Fruit fly (Drosophila melanogaster) whole organism, embryonic: ENCODE measurements around the gene CG42728.

Experiments used
- B-H2 ChIP-seq: fragments of 200-800 bp; sonication (Bioruptor generic); optimal IDR thresholded peaks from 2 replicates; lab custom pipeline; 2018; ENCODE audit warnings: missing biosample characterization, mild to moderate bottlenecking, missing genetic modification characterization
- CG10565 ChIP-seq: fragments of 200-800 bp; sonication (Bioruptor generic); optimal IDR thresholded peaks from 3 replicates; lab custom pipeline; 2016; ENCODE audit warnings: missing biosample characterization, mild to moderate bottlenecking, missing genetic modification characterization
- CG10654 ChIP-seq: fragments of 200-800 bp; sonication (Bioruptor generic); optimal IDR thresholded peaks from 2 replicates; lab custom pipeline; 2016; ENCODE audit warnings: missing biosample characterization, missing genetic modification characterization
- CG11398 ChIP-seq: fragments of 200-800 bp; sonication (Bioruptor generic); optimal IDR thresholded peaks from 2 replicates; lab custom pipeline; 2016; ENCODE audit warnings: missing biosample characterization, missing genetic modification characterization
- CG11504 ChIP-seq: fragments of 200-800 bp; sonication (Bioruptor generic); optimal IDR thresholded peaks from 3 replicates; lab custom pipeline; 2019; ENCODE audit warnings: missing biosample characterization, mild to moderate bottlenecking, missing genetic modification characterization, moderate library complexity
- CG11560 ChIP-seq: fragments of 200-800 bp; sonication (Bioruptor generic); IDR thresholded peaks from 3 replicates; pipeline ENCODE4 v1.3.6; 2022; ENCODE audit warnings: missing biosample characterization, missing genetic modification characterization
- CG12104 ChIP-seq: fragments of 200-800 bp; sonication (Bioruptor generic); optimal IDR thresholded peaks from 3 replicates; lab custom pipeline; 2016; ENCODE audit warnings: missing biosample characterization, missing genetic modification characterization
- CG13775 ChIP-seq: fragments of 200-800 bp; sonication (Bioruptor generic); optimal IDR thresholded peaks from 3 replicates; lab custom pipeline; 2017; ENCODE audit warnings: missing biosample characterization, mild to moderate bottlenecking, missing genetic modification characterization
- CG14050 ChIP-seq: fragments of 200-800 bp; sonication (Bioruptor generic); IDR thresholded peaks from 3 replicates; pipeline ENCODE4 v1.3.6; 2022; ENCODE audit warnings: missing biosample characterization, missing genetic modification characterization
- CG16815 ChIP-seq: fragments of 200-800 bp; sonication (Bioruptor generic); optimal IDR thresholded peaks from 3 replicates; lab custom pipeline; 2017; ENCODE audit warnings: missing biosample characterization, mild to moderate bottlenecking, missing genetic modification characterization
- CG17385 ChIP-seq: fragments of 200-800 bp; sonication (Bioruptor generic); optimal IDR thresholded peaks from 3 replicates; lab custom pipeline; 2018; ENCODE audit warnings: missing biosample characterization, mild to moderate bottlenecking, missing genetic modification characterization
- CG18599 ChIP-seq: fragments of 200-800 bp; sonication (Bioruptor generic); optimal IDR thresholded peaks from 3 replicates; lab custom pipeline; 2017; ENCODE audit warnings: missing biosample characterization, missing genetic modification characterization, mild to moderate bottlenecking, moderate library complexity, missing genetic modification reagents
- CG31365 ChIP-seq: fragments of 200-800 bp; sonication (Bioruptor generic); optimal IDR thresholded peaks from 2 replicates; lab custom pipeline; 2018; ENCODE audit warnings: missing biosample characterization, mild to moderate bottlenecking, missing genetic modification characterization
- CG33213 ChIP-seq: fragments of 200-800 bp; sonication (Bioruptor generic); optimal IDR thresholded peaks from 3 replicates; lab custom pipeline; 2016; ENCODE audit warnings: missing biosample characterization, missing genetic modification characterization
- CG34422 ChIP-seq: fragments of 200-800 bp; sonication (Bioruptor generic); IDR thresholded peaks from 3 replicates; pipeline ENCODE4 v1.3.6; 2022; ENCODE audit warnings: missing biosample characterization, missing genetic modification characterization
- CG4328 ChIP-seq: fragments of 200-800 bp; sonication (Bioruptor generic); optimal IDR thresholded peaks from 3 replicates; lab custom pipeline; 2017; ENCODE audit warnings: missing biosample characterization, missing genetic modification reagents, missing genetic modification characterization
- CG43689 ChIP-seq: fragments of 200-800 bp; sonication (Bioruptor generic); IDR thresholded peaks from 2 replicates; pipeline ENCODE4 v1.3.6; 2022; ENCODE audit warnings: missing biosample characterization, missing genetic modification characterization
- CG4854 ChIP-seq: fragments of 200-800 bp; sonication (Bioruptor generic); optimal IDR thresholded peaks from 2 replicates; lab custom pipeline; 2016; ENCODE audit warnings: missing biosample characterization, missing genetic modification characterization, inconsistent platforms
- CG8765 ChIP-seq: fragments of 200-800 bp; sonication (Bioruptor generic); IDR thresholded peaks from 2 replicates; pipeline ENCODE4 v1.3.6; 2022; ENCODE audit warnings: missing biosample characterization, missing genetic modification characterization
- CG9727 ChIP-seq: fragments of 200-800 bp; sonication (Bioruptor generic); optimal IDR thresholded peaks from 3 replicates; lab custom pipeline; 2017; ENCODE audit warnings: missing biosample characterization, mild to moderate bottlenecking, missing genetic modification characterization
- ERR ChIP-seq: fragments of 200-800 bp; sonication (Bioruptor generic); optimal IDR thresholded peaks from 2 replicates; lab custom pipeline; 2016; ENCODE audit warnings: missing biosample characterization, missing genetic modification characterization
- Gsc ChIP-seq: fragments of 200-800 bp; sonication (Bioruptor generic); IDR thresholded peaks from 2 replicates; pipeline ENCODE4 v1.3.6; 2022; ENCODE audit warnings: missing biosample characterization, missing genetic modification characterization
- Hey ChIP-seq: fragments of 200-800 bp; sonication (Bioruptor generic); optimal IDR thresholded peaks from 3 replicates; lab custom pipeline; 2018; ENCODE audit warnings: missing biosample characterization, mild to moderate bottlenecking, missing genetic modification characterization
- Hr39 ChIP-seq: fragments of >200 bp; optimal IDR thresholded peaks from 2 replicates; lab custom pipeline; 2017
- Mrtf ChIP-seq: fragments of 200-800 bp; sonication (Bioruptor generic); IDR thresholded peaks from 3 replicates; pipeline ENCODE4 v1.3.6; 2022; ENCODE audit warnings: missing biosample characterization, missing genetic modification characterization
- Oli ChIP-seq: fragments of 200-800 bp; sonication (Bioruptor generic); optimal IDR thresholded peaks from 2 replicates; lab custom pipeline; 2018; ENCODE audit warnings: missing biosample characterization, mild to moderate bottlenecking, missing genetic modification characterization, moderate library complexity
- Optix ChIP-seq: fragments of 200-800 bp; sonication (Bioruptor generic); IDR thresholded peaks from 3 replicates; pipeline ENCODE4 v1.3.6; 2022; ENCODE audit warnings: missing biosample characterization, missing genetic modification characterization
- Poxn ChIP-seq: fragments of 200-800 bp; sonication (Bioruptor generic); IDR thresholded peaks from 2 replicates; pipeline ENCODE4 v1.3.6; 2022; ENCODE audit warnings: missing biosample characterization, missing genetic modification characterization
- aop ChIP-seq: fragments of 200-800 bp; sonication (Bioruptor generic); IDR thresholded peaks from 2 replicates; pipeline ENCODE4 v1.3.6; 2022; ENCODE audit warnings: missing biosample characterization, missing genetic modification characterization
- ap ChIP-seq: fragments of 200-800 bp; sonication (Bioruptor generic); IDR thresholded peaks from 2 replicates; pipeline ENCODE4 v1.3.6; 2022; ENCODE audit warnings: missing biosample characterization, missing genetic modification characterization
- ara ChIP-seq: fragments of 200-800 bp; sonication (Bioruptor generic); IDR thresholded peaks from 2 replicates; pipeline ENCODE4 v1.3.6; 2022; ENCODE audit warnings: missing biosample characterization, missing genetic modification characterization
- bsh ChIP-seq, 2 experiments: fragments of 200-800 bp; sonication (Bioruptor generic); optimal IDR thresholded peaks; 2 replicates each; lab custom pipeline; 2017 to 2018; ENCODE audit warnings: mild to moderate bottlenecking in 2 of 2, missing biosample characterization in 2 of 2, missing genetic modification characterization in 2 of 2, moderate library complexity in 1 of 2
- cad ChIP-seq: fragments of >200 bp; optimal IDR thresholded peaks from 2 replicates; lab custom pipeline; 2017; ENCODE audit warnings: missing biosample characterization, missing genetic modification characterization
- crc ChIP-seq: fragments of 200-800 bp; sonication (Bioruptor generic); optimal IDR thresholded peaks from 2 replicates; lab custom pipeline; 2016; ENCODE audit warnings: missing biosample characterization, missing genetic modification characterization
- dmrt11E ChIP-seq: fragments of 200-800 bp; sonication (Bioruptor generic); optimal IDR thresholded peaks from 3 replicates; lab custom pipeline; 2018; ENCODE audit warnings: missing biosample characterization, mild to moderate bottlenecking, missing genetic modification characterization, moderate library complexity
- eve ChIP-seq, 2 experiments: fragments of >200 bp; optimal IDR thresholded peaks; 2 replicates each; lab custom pipeline; 2017; ENCODE audit warnings: missing biosample characterization in 2 of 2, missing genetic modification characterization in 2 of 2
- fd3F ChIP-seq: fragments of 200-800 bp; sonication (Bioruptor generic); optimal IDR thresholded peaks from 2 replicates; lab custom pipeline; 2018; ENCODE audit warnings: missing biosample characterization, mild to moderate bottlenecking, missing genetic modification characterization, moderate library complexity
- fru ChIP-seq: fragments of >200 bp; optimal IDR thresholded peaks from 2 replicates; lab custom pipeline; 2017
- gcm ChIP-seq: fragments of 200-800 bp; sonication (Bioruptor generic); optimal IDR thresholded peaks from 2 replicates; lab custom pipeline; 2019; ENCODE audit warnings: missing biosample characterization, mild to moderate bottlenecking, missing genetic modification characterization, moderate library complexity
- grn ChIP-seq: fragments of 200-800 bp; sonication (Bioruptor generic); optimal IDR thresholded peaks from 3 replicates; lab custom pipeline; 2017; ENCODE audit warnings: missing biosample characterization, missing genetic modification characterization
- her ChIP-seq: fragments of 200-800 bp; sonication (Bioruptor generic); optimal IDR thresholded peaks from 2 replicates; lab custom pipeline; 2016; ENCODE audit warnings: missing biosample characterization, missing genetic modification characterization
- kay ChIP-seq: fragments of 200-800 bp; sonication (Bioruptor generic); optimal IDR thresholded peaks from 2 replicates; lab custom pipeline; 2016; ENCODE audit warnings: missing biosample characterization, missing genetic modification characterization
- klu ChIP-seq: fragments of 200-800 bp; sonication (Bioruptor generic); IDR thresholded peaks from 2 replicates; pipeline ENCODE4 v1.3.6; 2022; ENCODE audit warnings: missing biosample characterization, missing genetic modification characterization
- mam ChIP-seq: fragments of 200-800 bp; sonication (Bioruptor generic); optimal IDR thresholded peaks from 3 replicates; lab custom pipeline; 2016; ENCODE audit warnings: missing biosample characterization, missing genetic modification characterization
- pnt ChIP-seq: fragments of 200-800 bp; sonication (Bioruptor generic); optimal IDR thresholded peaks from 3 replicates; lab custom pipeline; 2016; ENCODE audit warnings: missing biosample characterization, missing genetic modification characterization
- prd ChIP-seq, 3 experiments: fragments of >200 bp in 2 of 3; fragments of 200-800 bp in 1 of 3; sonication (Bioruptor generic) in 1 of 3; optimal IDR thresholded peaks in 2 of 3; IDR thresholded peaks in 1 of 3; 2 replicates in 2 of 3; 3 replicates in 1 of 3; pipeline versions ENCODE4 v1.3.6 to Lab custom; 2017 to 2022; ENCODE audit warnings: missing biosample characterization in 1 of 3, missing genetic modification characterization in 1 of 3
- salm ChIP-seq: fragments of 200-800 bp; sonication (Bioruptor generic); optimal IDR thresholded peaks from 2 replicates; lab custom pipeline; 2018; ENCODE audit warnings: missing biosample characterization, mild to moderate bottlenecking, missing genetic modification characterization
- slbo ChIP-seq: fragments of 200-800 bp; sonication (Bioruptor generic); IDR thresholded peaks from 2 replicates; pipeline ENCODE4 v1.3.6; 2022; ENCODE audit warnings: missing biosample characterization, missing genetic modification characterization
- sr ChIP-seq: fragments of 200-800 bp; sonication (Bioruptor generic); IDR thresholded peaks from 3 replicates; pipeline ENCODE4 v1.3.6; 2022; ENCODE audit warnings: missing biosample characterization, missing genetic modification characterization
- tin ChIP-seq: fragments of 200-800 bp; sonication (Bioruptor generic); optimal IDR thresholded peaks from 3 replicates; lab custom pipeline; 2016; ENCODE audit warnings: missing biosample characterization, missing genetic modification characterization
- ttk ChIP-seq: fragments of 200-800 bp; sonication (Bioruptor generic); IDR thresholded peaks from 2 replicates; pipeline ENCODE4 v2.1.2; 2022; ENCODE audit warnings: missing biosample characterization, missing genetic modification characterization
- tup ChIP-seq: fragments of 200-800 bp; sonication (Bioruptor generic); optimal IDR thresholded peaks from 2 replicates; lab custom pipeline; 2016; ENCODE audit warnings: missing biosample characterization, mild to moderate bottlenecking, missing genetic modification characterization, moderate library complexity

Gene CG42728

dm6 chr3L:15508233-15508632, 19.8 kb downstream of the CG42728 start, which contains the start of gene CG7841 (continued):
- TF ChIP-seq Hey = peak; percentile 94
- peak; percentile 99 for TF ChIP-seq CG9727 (GFP tag; lab: Kevin White, UChicago)
- TF ChIP-seq cad (GFP tag; lab: Kevin White, UChicago) = no peak
- peak; percentile 99 for TF ChIP-seq B-H2 (GFP tag; lab: Kevin White, UChicago)
- peak; percentile 94 for TF ChIP-seq CG31365 (tag; lab: Kevin White, UChicago)
- TF ChIP-seq ttk = peak; percentile 94
- peak; percentile 97 for TF ChIP-seq CG4854 (GFP tag; lab: Kevin White, UChicago)
- peak; percentile 93 for TF ChIP-seq kay (GFP tag; lab: Kevin White, UChicago)
- TF ChIP-seq crc = peak; percentile 97
- TF ChIP-seq gcm (GFP tag; lab: Kevin White, UChicago) = peak; percentile 99
- TF ChIP-seq CG10654 (GFP tag; lab: Kevin White, UChicago) = peak; percentile 96
- no peak for TF ChIP-seq Gsc (GFP tag; lab: Robert Waterston, UW)
- no peak for TF ChIP-seq CG8765 (GFP tag; lab: Robert Waterston, UW)
- no peak; the same call in 1 of the 2 replicates for TF ChIP-seq CG43689 (GFP tag; lab: Robert Waterston, UW)
- TF ChIP-seq ERR (GFP tag; lab: Kevin White, UChicago) = peak; percentile 97
- TF ChIP-seq CG4328 (GFP tag; lab: Kevin White, UChicago) = peak; percentile 99
- TF ChIP-seq fd3F (GFP tag; lab: Kevin White, UChicago) = peak; percentile 96
- peak; percentile 98 for TF ChIP-seq CG13775 (GFP tag; lab: Kevin White, UChicago)
- peak; percentile 96 for TF ChIP-seq her
- peak; percentile 96 for TF ChIP-seq mam (GFP tag; lab: Kevin White, UChicago)
- peak; percentile 96 for TF ChIP-seq CG14050 (GFP tag; lab: Robert Waterston, UW)
- TF ChIP-seq Poxn = no peak
- TF ChIP-seq CG11560 (tag; lab: Robert Waterston, UW) = no peak
- peak; percentile 97 for TF ChIP-seq CG12104
- TF ChIP-seq CG33213 (GFP tag; lab: Kevin White, UChicago) = peak; percentile 97
- TF ChIP-seq tup = peak; percentile 96
- peak; percentile 96 for TF ChIP-seq Oli (tag; lab: Kevin White, UChicago)
- peak; percentile 94; the same call in 1 of the 2 replicates for TF ChIP-seq ap (GFP tag; lab: Robert Waterston, UW)
- TF ChIP-seq bsh (GFP tag; optimal IDR thresholded peaks at IDR 0.05; lab: Kevin White, UChicago) = peak; percentile 96 to 99
- TF ChIP-seq CG17385 (GFP tag; lab: Kevin White, UChicago) = peak; percentile 97
- no peak for TF ChIP-seq Hr39 (lab: Kevin White, UChicago)
- peak; percentile 87 for TF ChIP-seq grn (GFP tag; lab: Kevin White, UChicago)
- peak; percentile 96 for TF ChIP-seq ara
- TF ChIP-seq sr = peak; percentile 89; the same call in 2 of the 3 replicates
- peak; percentile 98 for TF ChIP-seq tin (GFP tag; lab: Kevin White, UChicago)
- TF ChIP-seq Optix (GFP tag; lab: Robert Waterston, UW) = peak; percentile 94; the same call in 2 of the 3 replicates
- TF ChIP-seq slbo (GFP tag; lab: Robert Waterston, UW) = peak; percentile 94
- no peak for TF ChIP-seq eve (GFP tag; optimal IDR thresholded peaks at IDR 0.05; lab: Kevin White, UChicago)
- TF ChIP-seq CG16815 (GFP tag; lab: Kevin White, UChicago) = peak; percentile 87
- peak; percentile 87 for TF ChIP-seq aop
- TF ChIP-seq CG10565 = peak; percentile 94
- TF ChIP-seq CG11504 (tag; lab: Kevin White, UChicago) = peak; percentile 97
- TF ChIP-seq prd (optimal IDR thresholded peaks at IDR 0.05; lab: Kevin White, UChicago) = no peak
- peak; percentile 94 for TF ChIP-seq prd (GFP tag; IDR thresholded peaks at IDR 0.05; lab: Robert Waterston, UW)
- no peak; the same call in 1 of the 2 replicates for TF ChIP-seq klu
- TF ChIP-seq pnt (GFP tag; lab: Kevin White, UChicago) = peak; percentile 92
- no peak for TF ChIP-seq fru
- peak; percentile 94 for TF ChIP-seq CG34422
- TF ChIP-seq CG18599 (GFP tag; lab: Kevin White, UChicago) = peak; percentile 99
- peak; percentile 96 for TF ChIP-seq CG11398 (GFP tag; lab: Kevin White, UChicago)
- peak; percentile 99 for TF ChIP-seq dmrt11E (tag; lab: Kevin White, UChicago)
- no peak; the same call in 2 of the 3 replicates for TF ChIP-seq Mrtf (GFP tag; lab: Robert Waterston, UW)
- TF ChIP-seq salm (tag; lab: Kevin White, UChicago) = peak; percentile 98
